Worm (Caenorhabditis elegans) whole organism, mixed stage, embryonic: ENCODE results near the gene T03D8.6.
A peak's percentile ranks its signal among the peaks of the same experiment; 100 is the strongest.

Experiments used
- elt-3 ChIP-seq: fragments of 150-350 bp; optimal IDR thresholded peaks from 2 replicates; lab custom pipeline; 2014; ENCODE audit warnings: missing biosample characterization, missing genetic modification characterization
- nhr-28 ChIP-seq: fragments of 150-350 bp; optimal IDR thresholded peaks from 2 replicates; lab custom pipeline; 2014; ENCODE audit warnings: missing biosample characterization, missing genetic modification characterization
- pha-4 ChIP-seq: fragments of 150-350 bp; optimal IDR thresholded peaks from 2 replicates; lab custom pipeline; 2018; ENCODE audit warnings: missing biosample characterization, missing genetic modification reagents, missing genetic modification characterization
- unc-39 ChIP-seq: fragments of 150-350 bp; optimal IDR thresholded peaks from 2 replicates; lab custom pipeline; 2014; ENCODE audit warnings: missing biosample characterization, missing genetic modification characterization
- unc-62 ChIP-seq: fragments of 150-350 bp; optimal IDR thresholded peaks from 2 replicates; lab custom pipeline; 2014; ENCODE audit warnings: missing biosample characterization, missing genetic modification reagents, missing genetic modification characterization

DNA sequence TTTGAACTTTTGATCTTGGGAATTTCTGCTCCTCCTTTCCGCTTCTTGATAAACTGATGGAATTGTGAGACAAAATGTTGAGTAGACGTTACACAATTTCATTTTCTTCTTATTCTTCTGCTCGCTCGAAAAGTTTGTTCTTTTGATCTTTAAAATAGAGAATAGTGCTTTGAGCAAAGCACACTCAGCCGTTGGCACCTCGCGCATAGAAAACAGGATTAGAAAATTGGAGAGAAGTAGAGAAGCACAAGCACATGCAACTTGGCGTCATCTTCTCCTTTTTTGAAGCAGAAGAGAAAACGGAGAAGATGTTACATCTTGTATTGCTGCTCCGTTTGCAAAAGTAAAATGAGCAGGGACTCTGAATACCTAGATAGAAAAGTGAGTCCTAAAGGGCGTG, 37.9 kb downstream of the T03D8.6 start:
- TF ChIP-seq unc-62 (peak; percentile 30), pha-4 (tag; lab: Kevin White, UChicago) (no peak), nhr-28 (tag; lab: Kevin White, UChicago) (no peak), unc-39 (tag; lab: Kevin White, UChicago) (no peak), elt-3 (tag; lab: Kevin White, UChicago) (no peak)
